Worm (Caenorhabditis elegans) whole organism, L4/young adult: ENCODE results near the gene H20J04.1.

Experiments
- W03F9.2 ChIP-seq: fragments of 150-350 bp; optimal IDR thresholded peaks from 2 replicates; lab custom pipeline; 2014; ENCODE audit warnings: missing biosample characterization, missing genetic modification characterization
- dao-5 ChIP-seq: sonication (generic microtip); optimal IDR thresholded peaks from 2 replicates; lab custom pipeline; 2016; ENCODE audit warnings: missing genotype, missing genetic modification characterization, moderate library complexity, missing compliant biosample characterization
- him-1 ChIP-seq: sonication (generic microtip); optimal IDR thresholded peaks from 2 replicates; lab custom pipeline; 2016; ENCODE audit warnings: missing genotype, missing genetic modification reagents, missing genetic modification characterization, missing compliant biosample characterization

H20J04.1 gene

ce11 chrII:4383306-4383705, 27.9 kb downstream of the H20J04.1 start, which contains the start of gene fkh-6:
Gene fkh-6 (minus strand): TSS chrII:4383406.
- TF ChIP-seq W03F9.2 (no peak), him-1 (no peak), dao-5 (tag; lab: Kevin White, UChicago) (no peak)

ce11 chrII:4391072-4391471, 35.7 kb downstream of the H20J04.1 start:
- TF ChIP-seq him-1 (no peak), W03F9.2 (no peak)

- TF ChIP-seq W03F9.2 (no peak), dao-5 (tag; lab: Kevin White, UChicago) (no peak), him-1 (no peak)
These were observed 37.2 kb downstream of the H20J04.1 start, which contains the start of gene mlt-7 for ce11 chrII:4392526-4393057. Gene mlt-7 (plus strand): TSS chrII:4393007.

- TF ChIP-seq W03F9.2 (no peak), dao-5 (tag; lab: Kevin White, UChicago) (no peak), him-1 (no peak)
These were observed 39.0 kb downstream of the H20J04.1 start for ce11 chrII:4394438-4394837.

- no peak for TF ChIP-seq W03F9.2
- TF ChIP-seq him-1 = no peak
- TF ChIP-seq dao-5 (tag; lab: Kevin White, UChicago) = no peak
These were observed 49.9 kb downstream of the H20J04.1 start, which contains the start of gene ZK430.5 for ce11 chrII:4405358-4405757. Gene ZK430.5 (plus strand): TSS chrII:4405658.
